Fruit fly (Drosophila melanogaster): ENCODE data around the gene CG32816.

Gene CG32816

dm6 chrX:496326-496725 is 25.8 kb upstream of the CG32816 start, which contains the start of gene svr:
svr (plus strand) TSS chrX:496446.
- peak; percentile 37 for TF ChIP-seq svp (GFP tag)
- TF ChIP-seq fkh (GFP tag; optimal IDR thresholded peaks at IDR 0.05) = peak; percentile 84
- no peak for TF ChIP-seq CG11762 (GFP tag; optimal IDR thresholded peaks at IDR 0.05; ENCODE audit: insufficient read depth)
- no peak for TF ChIP-seq Eip75B (GFP tag; optimal IDR thresholded peaks at IDR 0.05)
- TF ChIP-seq pdm3 (GFP tag; optimal IDR thresholded peaks at IDR 0.05) = no peak
- TF ChIP-seq Sox14 (GFP tag; optimal IDR thresholded peaks at IDR 0.05) = peak; percentile 0
- no peak for TF ChIP-seq net (GFP tag; optimal IDR thresholded peaks at IDR 0.05)
- TF ChIP-seq CG6854 (GFP tag; optimal IDR thresholded peaks at IDR 0.05) = no peak
- no peak for TF ChIP-seq CG6808 (GFP tag; optimal IDR thresholded peaks at IDR 0.05)
- peak; percentile 36 for TF ChIP-seq achi (GFP tag; optimal IDR thresholded peaks at IDR 0.05)
- peak; percentile 11 for TF ChIP-seq dsx (GFP tag; optimal IDR thresholded peaks at IDR 0.05; ENCODE audit: poor library complexity, severe bottlenecking)
- TF ChIP-seq OdsH (GFP tag; optimal IDR thresholded peaks at IDR 0.05) = no peak
- peak; percentile 33 for TF ChIP-seq CG1621 (tag; optimal IDR thresholded peaks at IDR 0.05)
- TF ChIP-seq Ets96B (tag; optimal IDR thresholded peaks at IDR 0.05) = no peak

- no peak for TF ChIP-seq CG7368 (GFP tag; optimal IDR thresholded peaks at IDR 0.05)
- peak; percentile 40; the same call in 1 of the 3 replicates for TF ChIP-seq eg (GFP tag; IDR thresholded peaks at IDR 0.05)
- TF ChIP-seq Hr4 (GFP tag; optimal IDR thresholded peaks at IDR 0.05) = no peak
- TF ChIP-seq Eip78C (GFP tag) = peak; percentile 64
- peak; percentile 0 for TF ChIP-seq Ets96B (tag; optimal IDR thresholded peaks at IDR 0.05)
- peak; percentile 14; the same call in 1 of the 3 replicates for TF ChIP-seq CG8119 (GFP tag; IDR thresholded peaks at IDR 0.05)
- TF ChIP-seq CG6163 (GFP tag; IDR thresholded peaks at IDR 0.05) = peak; percentile 37; the same call in 2 of the 3 replicates
- peak; percentile 15 for TF ChIP-seq CG6854 (GFP tag; optimal IDR thresholded peaks at IDR 0.05)
Observed at dm6 chrX:494607-495006, 24.1 kb upstream of the CG32816 start, which contains the start of gene CG17778. CG17778 (plus strand) TSS chrX:494614.

- TF ChIP-seq CG10669 (GFP tag; optimal IDR thresholded peaks at IDR 0.05) = peak; percentile 24
- no peak for TF ChIP-seq fd59A (GFP tag; optimal IDR thresholded peaks at IDR 0.05)
Observed at dm6 chrX:494191-494554, 23.6 kb upstream of the CG32816 start.

- peak; percentile 97 for TF ChIP-seq dac (GFP tag; optimal IDR thresholded peaks at IDR 0.05)
- TF ChIP-seq Hr4 (GFP tag; optimal IDR thresholded peaks at IDR 0.05) = peak; percentile 98
- TF ChIP-seq topi (GFP tag; optimal IDR thresholded peaks at IDR 0.05) = peak; percentile 98
- peak; percentile 95 for TF ChIP-seq CG8319 (GFP tag; optimal IDR thresholded peaks at IDR 0.05)
- TF ChIP-seq spab (GFP tag; optimal IDR thresholded peaks at IDR 0.05) = peak; percentile 94
- peak; percentile 95 for TF ChIP-seq fd85E (GFP tag; optimal IDR thresholded peaks at IDR 0.05)
- peak; percentile 98 for TF ChIP-seq CG32006 (GFP tag; optimal IDR thresholded peaks at IDR 0.05)
- TF ChIP-seq dsx (GFP tag; optimal IDR thresholded peaks at IDR 0.05; ENCODE audit: poor library complexity, severe bottlenecking) = peak; percentile 96
- peak; percentile 99 for TF ChIP-seq CG31627 (GFP tag; optimal IDR thresholded peaks at IDR 0.05)
- TF ChIP-seq OdsH (GFP tag; optimal IDR thresholded peaks at IDR 0.05) = peak; percentile 98
- peak; percentile 99 for TF ChIP-seq Hr39 (GFP tag; optimal IDR thresholded peaks at IDR 0.05)
- TF ChIP-seq CG9139 (GFP tag; optimal IDR thresholded peaks at IDR 0.05) = peak; percentile 92
- peak; percentile 98 for TF ChIP-seq Ets21C (GFP tag; optimal IDR thresholded peaks at IDR 0.05)
- peak; percentile 97 for TF ChIP-seq achi (GFP tag; optimal IDR thresholded peaks at IDR 0.05)
- TF ChIP-seq CG7368 (GFP tag; optimal IDR thresholded peaks at IDR 0.05) = peak; percentile 99
- peak; percentile 99 for TF ChIP-seq pdm3 (GFP tag; optimal IDR thresholded peaks at IDR 0.05)
- TF ChIP-seq CG11294 (GFP tag; IDR thresholded peaks at IDR 0.05) = peak; percentile 97
- TF ChIP-seq CG3919 (GFP tag; optimal IDR thresholded peaks at IDR 0.05) = peak; percentile 99
- TF ChIP-seq Met (GFP tag; optimal IDR thresholded peaks at IDR 0.05) = peak; percentile 98
- TF ChIP-seq Hr38 (GFP tag; optimal IDR thresholded peaks at IDR 0.05) = peak; percentile 47
- TF ChIP-seq Eip75B (GFP tag; optimal IDR thresholded peaks at IDR 0.05) = peak; percentile 98
- TF ChIP-seq CG10669 (GFP tag; optimal IDR thresholded peaks at IDR 0.05) = peak; percentile 97
- TF ChIP-seq CG6276 (GFP tag; optimal IDR thresholded peaks at IDR 0.05) = peak; percentile 97
- TF ChIP-seq Lpt (GFP tag; optimal IDR thresholded peaks at IDR 0.05) = peak; percentile 98
- TF ChIP-seq CG11902 (GFP tag; optimal IDR thresholded peaks at IDR 0.05) = peak; percentile 97
- peak; percentile 98 for TF ChIP-seq Smox (GFP tag; optimal IDR thresholded peaks at IDR 0.05)
- TF ChIP-seq CG6792 (GFP tag; optimal IDR thresholded peaks at IDR 0.05) = peak; percentile 98
- peak; percentile 96 for TF ChIP-seq Sox15 (GFP tag; optimal IDR thresholded peaks at IDR 0.05)
- peak; percentile 98 for TF ChIP-seq eg (GFP tag; IDR thresholded peaks at IDR 0.05)
- peak; percentile 99 for TF ChIP-seq acj6 (GFP tag; optimal IDR thresholded peaks at IDR 0.05)
- peak; percentile 99 for TF ChIP-seq CG10631 (GFP tag; optimal IDR thresholded peaks at IDR 0.05)
Observed at dm6 chrX:493445-494190, 23.1 kb upstream of the CG32816 start, which contains the start of gene CG17896. CG17896 (minus strand) TSS chrX:493495.

Measured in whole organism, prepupa.